Worm (Caenorhabditis elegans) whole organism, L2 larva: ENCODE results near the gene Y70G10A.4.

Experiments used
- C34F6.9 ChIP-seq: fragments of 150-350 bp; optimal IDR thresholded peaks from 2 replicates; lab custom pipeline; 2014; ENCODE audit warnings: missing biosample characterization, missing genetic modification characterization
- F13H6.1 ChIP-seq: sonication (generic microtip); optimal IDR thresholded peaks from 2 replicates; lab custom pipeline; 2016; ENCODE audit warnings: missing genetic modification characterization, missing compliant biosample characterization
- R02D3.7 ChIP-seq: fragments of 150-350 bp; optimal IDR thresholded peaks from 2 replicates; lab custom pipeline; 2014; ENCODE audit warnings: missing biosample characterization, missing genetic modification characterization
- Y55F3AM.14 ChIP-seq: fragments of 200-800 bp; sonication (Bioruptor generic); optimal IDR thresholded peaks from 2 replicates; lab custom pipeline; 2018; ENCODE audit warnings: mild to moderate bottlenecking, missing genetic modification characterization, missing compliant biosample characterization
- aly-2 ChIP-seq: fragments of 150-350 bp; optimal IDR thresholded peaks from 2 replicates; lab custom pipeline; 2014; ENCODE audit warnings: missing biosample characterization, missing genetic modification characterization
- ama-1 ChIP-seq: fragments of 150-350 bp; optimal IDR thresholded peaks from 2 replicates; lab custom pipeline; 2018; ENCODE audit warnings: inconsistent platforms
- blmp-1 ChIP-seq: sonication (generic microtip); optimal IDR thresholded peaks from 2 replicates; lab custom pipeline; 2017; ENCODE audit warnings: missing genetic modification characterization, mild to moderate bottlenecking, missing compliant biosample characterization, antibody characterized with exemption, moderate library complexity; ENCODE audit not compliant: insufficient read depth
- ceh-82 ChIP-seq: fragments of 150-350 bp; optimal IDR thresholded peaks from 2 replicates; lab custom pipeline; 2014; ENCODE audit warnings: missing biosample characterization, missing genetic modification characterization
- crh-2 ChIP-seq: sonication (generic microtip); optimal IDR thresholded peaks from 2 replicates; lab custom pipeline; 2017; ENCODE audit warnings: missing biosample characterization, missing genetic modification characterization
- dmd-4 ChIP-seq: sonication (generic microtip); optimal IDR thresholded peaks from 2 replicates; lab custom pipeline; 2017; ENCODE audit warnings: missing biosample characterization, missing genetic modification characterization
- egl-27 ChIP-seq: sonication (generic microtip); optimal IDR thresholded peaks from 3 replicates; lab custom pipeline; 2017; ENCODE audit warnings: missing biosample characterization, missing genetic modification reagents, missing genetic modification characterization
- elt-3 ChIP-seq: sonication (generic microtip); optimal IDR thresholded peaks from 2 replicates; lab custom pipeline; 2017; ENCODE audit warnings: missing biosample characterization, missing genetic modification characterization
- fos-1 ChIP-seq: fragments of 150-350 bp; optimal IDR thresholded peaks from 2 replicates; lab custom pipeline; 2014; ENCODE audit warnings: missing biosample characterization, missing genetic modification characterization
- gmeb-1 ChIP-seq: fragments of 150-350 bp; optimal IDR thresholded peaks from 2 replicates; lab custom pipeline; 2014; ENCODE audit warnings: missing biosample characterization, missing genetic modification characterization
- lin-13 ChIP-seq: fragments of 150-350 bp; optimal IDR thresholded peaks from 2 replicates; lab custom pipeline; 2014; ENCODE audit warnings: missing biosample characterization, missing genetic modification reagents, missing genetic modification characterization
- lin-39 ChIP-seq: fragments of 150-350 bp; optimal IDR thresholded peaks from 2 replicates; lab custom pipeline; 2014; ENCODE audit warnings: missing biosample characterization, missing genetic modification reagents, missing genetic modification characterization
- mab-5 ChIP-seq: fragments of 150-350 bp; optimal IDR thresholded peaks from 2 replicates; lab custom pipeline; 2014; ENCODE audit warnings: missing biosample characterization, missing genetic modification characterization
- mbf-1 ChIP-seq: sonication (generic microtip); optimal IDR thresholded peaks from 2 replicates; lab custom pipeline; 2017; ENCODE audit warnings: missing biosample characterization, missing genetic modification characterization
- mdl-1 ChIP-seq, 2 experiments: fragments of 150-350 bp in 1 of 2; sonication (generic microtip) in 1 of 2; optimal IDR thresholded peaks; 2 replicates each; lab custom pipeline; 2017; ENCODE audit warnings: missing biosample characterization in 2 of 2, missing genetic modification characterization in 2 of 2
- nhr-10 ChIP-seq: sonication (generic microtip); optimal IDR thresholded peaks from 2 replicates; lab custom pipeline; 2017; ENCODE audit warnings: missing biosample characterization, missing genetic modification characterization
- nhr-12 ChIP-seq: fragments of 150-350 bp; optimal IDR thresholded peaks from 2 replicates; lab custom pipeline; 2014; ENCODE audit warnings: missing biosample characterization, missing genetic modification characterization
- nhr-21 ChIP-seq: fragments of 150-350 bp; optimal IDR thresholded peaks from 2 replicates; lab custom pipeline; 2014; ENCODE audit warnings: missing biosample characterization, missing genetic modification characterization
- nhr-23 ChIP-seq: fragments of 150-350 bp; optimal IDR thresholded peaks from 2 replicates; lab custom pipeline; 2014; ENCODE audit warnings: missing biosample characterization, missing genetic modification reagents, missing genetic modification characterization
- nhr-237 ChIP-seq: fragments of 150-350 bp; optimal IDR thresholded peaks from 2 replicates; lab custom pipeline; 2014; ENCODE audit warnings: missing biosample characterization, missing genetic modification characterization
- nhr-6 ChIP-seq: fragments of 150-350 bp; optimal IDR thresholded peaks from 2 replicates; lab custom pipeline; 2014; ENCODE audit warnings: missing biosample characterization, missing genetic modification characterization
- nhr-77 ChIP-seq: fragments of 150-350 bp; optimal IDR thresholded peaks from 2 replicates; lab custom pipeline; 2014; ENCODE audit warnings: missing biosample characterization, missing genetic modification characterization
- sem-4 ChIP-seq: fragments of 150-350 bp; optimal IDR thresholded peaks from 2 replicates; lab custom pipeline; 2014; ENCODE audit warnings: missing biosample characterization, missing genetic modification reagents, missing genetic modification characterization
- skn-1 ChIP-seq: sonication (generic microtip); optimal IDR thresholded peaks from 2 replicates; lab custom pipeline; 2017; ENCODE audit warnings: missing biosample characterization, missing genetic modification characterization
- sma-3 ChIP-seq: sonication (generic microtip); optimal IDR thresholded peaks from 2 replicates; lab custom pipeline; 2016; ENCODE audit warnings: missing genetic modification reagents, missing genetic modification characterization, missing compliant biosample characterization
- sma-9 ChIP-seq, 2 experiments: fragments of 150-350 bp in 1 of 2; sonication (generic microtip) in 1 of 2; optimal IDR thresholded peaks; 2 replicates each; lab custom pipeline; 2014 to 2016; ENCODE audit warnings: missing genetic modification characterization in 2 of 2, mild to moderate bottlenecking in 1 of 2, missing biosample characterization in 1 of 2, missing compliant biosample characterization in 1 of 2, missing genetic modification reagents in 1 of 2, moderate library complexity in 1 of 2
- snpc-4 ChIP-seq: fragments of 150-350 bp; optimal IDR thresholded peaks from 2 replicates; lab custom pipeline; 2014; ENCODE audit warnings: missing biosample characterization, missing genetic modification characterization
- unc-39 ChIP-seq: fragments of 150-350 bp; optimal IDR thresholded peaks from 2 replicates; lab custom pipeline; 2014; ENCODE audit warnings: missing biosample characterization, missing genetic modification characterization
- zag-1 ChIP-seq: fragments of 150-350 bp; optimal IDR thresholded peaks from 2 replicates; lab custom pipeline; 2014; ENCODE audit warnings: missing biosample characterization, missing genetic modification characterization
- ztf-1 ChIP-seq: fragments of 200-800 bp; sonication (Bioruptor generic); conservative IDR thresholded peaks from 2 replicates; pipeline ENCODE4 v1.3.6; 2022; ENCODE audit warnings: missing genetic modification characterization, missing compliant biosample characterization
- ztf-4 ChIP-seq: fragments of 150-350 bp; optimal IDR thresholded peaks from 2 replicates; lab custom pipeline; 2014; ENCODE audit warnings: missing biosample characterization, missing genetic modification characterization

The Y70G10A.4 gene

DNA sequence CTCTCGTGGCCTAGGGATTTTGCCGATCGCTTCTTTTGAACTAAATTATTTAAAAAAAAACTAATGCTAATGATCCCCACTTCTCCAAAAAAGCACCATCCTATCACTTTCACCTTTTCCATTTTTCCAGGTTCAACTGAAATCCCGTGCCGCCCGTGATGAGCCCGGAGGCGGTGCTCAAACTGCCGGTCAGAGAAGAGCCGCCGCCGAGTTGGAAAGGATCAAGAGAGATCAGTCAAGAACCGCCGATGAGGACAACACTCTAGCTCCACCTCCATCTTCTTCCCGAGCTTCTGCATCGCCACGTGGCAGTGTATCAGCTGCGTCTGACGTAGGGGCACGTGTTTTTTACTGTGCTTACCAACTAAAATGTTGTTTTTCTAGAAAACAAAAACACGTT, 31.4 kb downstream of the Y70G10A.4 start:
- TF ChIP-seq unc-39 (tag; lab: Kevin White, UChicago) (no peak), nhr-12 (no peak), elt-3 (tag; lab: Kevin White, UChicago) (no peak), ztf-1 (GFP tag; lab: Robert Waterston, UW) (no peak), sma-3 (GFP tag; lab: Kevin White, UChicago) (no peak), lin-39 (tag; lab: Kevin White, UChicago) (no peak), F13H6.1 (tag; lab: Kevin White, UChicago) (no peak), zag-1 (tag; lab: Kevin White, UChicago) (no peak), dmd-4 (no peak), nhr-23 (tag; lab: Kevin White, UChicago) (no peak), C34F6.9 (tag; lab: Kevin White, UChicago) (no peak), skn-1 (tag; lab: Kevin White, UChicago) (no peak), nhr-21 (tag; lab: Kevin White, UChicago) (no peak), ceh-82 (tag; lab: Kevin White, UChicago) (no peak), blmp-1 (tag; lab: Kevin White, UChicago) (no peak), aly-2 (tag; lab: Kevin White, UChicago) (no peak)

DNA sequence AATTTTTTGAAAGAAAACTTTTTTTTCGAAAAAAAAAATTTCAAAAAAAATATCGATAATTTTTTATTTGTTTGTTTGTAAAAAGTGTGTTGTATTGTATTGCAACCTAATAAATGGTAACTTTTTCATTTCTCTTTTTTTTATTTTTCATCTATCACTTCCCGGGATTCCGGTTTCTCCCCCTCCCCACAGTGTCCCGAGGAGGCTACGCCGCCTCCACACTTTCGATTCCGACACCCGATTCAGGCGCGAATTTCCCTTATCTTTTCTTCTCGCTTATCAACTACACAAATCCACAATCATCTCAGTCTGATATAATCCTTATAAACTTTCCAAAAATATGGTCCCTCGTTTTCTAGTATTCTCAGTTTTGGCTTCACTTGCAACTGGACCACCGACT, 32.6 kb downstream of the Y70G10A.4 start, which contains the start of gene R01H10.4:
Gene R01H10.4, plus strand, starts transcription at position 236 of the 400 bp plus-strand sequence.
- no peak for TF ChIP-seq nhr-21 (tag; lab: Kevin White, UChicago)
- TF ChIP-seq lin-39 (tag; lab: Kevin White, UChicago) = no peak
- no peak for TF ChIP-seq snpc-4 (tag; lab: Kevin White, UChicago)
- no peak for TF ChIP-seq unc-39 (tag; lab: Kevin White, UChicago)
- no peak for TF ChIP-seq skn-1 (tag; lab: Kevin White, UChicago)
- no peak for TF ChIP-seq aly-2 (tag; lab: Kevin White, UChicago)
- TF ChIP-seq dmd-4 = no peak
- TF ChIP-seq nhr-237 (tag; lab: Kevin White, UChicago) = no peak
- no peak for TF ChIP-seq F13H6.1 (tag; lab: Kevin White, UChicago)
- no peak for TF ChIP-seq sma-3 (GFP tag; lab: Kevin White, UChicago)
- no peak for TF ChIP-seq Y55F3AM.14
- no peak for TF ChIP-seq nhr-77 (tag; lab: Kevin White, UChicago)

DNA sequence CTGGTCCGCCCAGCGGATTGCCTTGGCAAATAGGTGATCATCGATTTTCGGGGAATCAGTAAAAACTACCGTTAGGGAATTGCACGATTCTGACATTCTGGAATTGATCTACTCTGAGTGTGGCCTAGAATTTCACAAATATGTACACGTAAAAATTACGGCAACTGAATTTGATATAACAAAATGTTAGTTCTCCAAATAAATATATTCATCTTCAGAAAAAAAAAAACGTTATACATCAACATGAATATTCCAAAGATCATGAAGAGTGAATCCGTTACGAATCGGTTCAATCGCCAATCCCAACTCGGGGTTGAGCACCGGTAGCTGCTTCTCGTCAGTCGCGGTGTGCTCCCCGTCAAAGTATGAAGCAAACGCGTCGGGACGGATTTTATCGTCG, 36.7 kb downstream of the Y70G10A.4 start, which contains the start of gene rip-1:
Gene rip-1, minus strand, starts transcription at position 101 of the 400 bp plus-strand sequence.
- TF ChIP-seq lin-13 (GFP tag; lab: Kevin White, UChicago) = no peak
- TF ChIP-seq mbf-1 (tag; lab: Kevin White, UChicago) = no peak

DNA sequence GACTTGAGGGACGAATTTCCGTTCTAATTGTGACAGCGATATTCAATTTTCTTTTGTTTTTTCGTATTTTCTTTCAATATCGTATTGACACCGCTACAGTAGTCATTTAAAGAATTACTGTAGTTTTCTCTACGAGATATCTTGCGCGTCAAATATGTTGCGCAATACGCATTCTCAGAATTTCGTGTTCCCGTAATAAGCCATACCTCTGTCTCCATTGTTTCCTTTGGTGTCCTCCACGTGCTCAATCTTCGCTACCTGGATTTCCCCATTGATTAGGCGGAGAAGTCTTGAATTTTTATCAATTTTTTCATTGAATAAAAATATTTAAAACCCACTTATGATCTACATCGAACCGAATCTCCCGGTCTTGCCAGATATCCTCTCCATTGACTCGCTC, 39.3 kb downstream of the Y70G10A.4 start:
- TF ChIP-seq R02D3.7 (no peak), nhr-21 (tag; lab: Kevin White, UChicago) (no peak), sma-9 (GFP tag; optimal IDR thresholded peaks at IDR 0.05; lab: Kevin White, UChicago) (no peak), sma-9 (tag; optimal IDR thresholded peaks at IDR 0.05; lab: Kevin White, UChicago) (no peak), ztf-4 (no peak), fos-1 (tag; lab: Kevin White, UChicago) (no peak), mbf-1 (tag; lab: Kevin White, UChicago) (no peak), lin-39 (tag; lab: Kevin White, UChicago) (no peak), ceh-82 (tag; lab: Kevin White, UChicago) (no peak), nhr-6 (tag; lab: Kevin White, UChicago) (no peak), elt-3 (tag; lab: Kevin White, UChicago) (no peak), mab-5 (tag; lab: Kevin White, UChicago) (no peak), mdl-1 (tag; optimal IDR thresholded peaks at IDR 0.05; lab: Kevin White, UChicago) (no peak), sem-4 (tag; lab: Kevin White, UChicago) (no peak), ama-1 (lab: Kevin White, UChicago) (no peak)

DNA sequence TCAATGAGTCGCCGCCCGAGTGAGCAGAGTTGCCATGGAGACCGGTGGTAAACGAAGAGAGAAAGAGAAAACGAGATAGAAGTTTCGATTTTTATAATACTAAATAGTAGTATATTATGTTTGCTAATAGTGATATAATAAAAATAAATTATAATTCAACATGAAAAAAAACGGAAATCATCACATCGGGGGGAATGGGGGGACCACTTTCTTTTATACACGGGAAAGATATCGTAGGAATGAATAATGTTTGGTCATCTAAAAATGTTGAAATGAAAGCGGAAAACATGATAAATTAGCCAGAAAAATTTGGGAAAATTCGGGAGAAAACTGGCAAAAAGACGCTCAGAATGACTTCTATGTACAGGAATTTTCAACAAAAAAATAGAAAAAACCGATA, 39.7 kb downstream of the Y70G10A.4 start, which contains the start of gene bbs-5:
Gene bbs-5, minus strand, starts transcription at position 101 of the 400 bp plus-strand sequence.
- TF ChIP-seq snpc-4 (tag; lab: Kevin White, UChicago) = no peak
- TF ChIP-seq mdl-1 (tag; optimal IDR thresholded peaks at IDR 0.05; lab: Kevin White, UChicago) = no peak
- TF ChIP-seq nhr-237 (tag; lab: Kevin White, UChicago) = no peak
- no peak for TF ChIP-seq egl-27 (tag; lab: Kevin White, UChicago)
- no peak for TF ChIP-seq Y55F3AM.14
- TF ChIP-seq elt-3 (tag; lab: Kevin White, UChicago) = no peak
- no peak for TF ChIP-seq mab-5 (tag; lab: Kevin White, UChicago)
- TF ChIP-seq crh-2 (tag; lab: Kevin White, UChicago) = no peak
- TF ChIP-seq aly-2 (tag; lab: Kevin White, UChicago) = no peak
- no peak for TF ChIP-seq lin-13 (GFP tag; lab: Kevin White, UChicago)
- TF ChIP-seq gmeb-1 (tag; lab: Kevin White, UChicago) = no peak
- no peak for TF ChIP-seq nhr-10 (tag; lab: Kevin White, UChicago)
- TF ChIP-seq, all 48 proteins: peak for 0
